Worm (Caenorhabditis elegans) whole organism, L4 larva: Measurements from ENCODE around the gene nlp-29.

Experiments used
- ama-1 ChIP-seq: fragments of 150-350 bp; optimal IDR thresholded peaks from 2 replicates; lab custom pipeline; 2014; ENCODE audit warnings: inconsistent platforms, mixed read lengths
- ceh-82 ChIP-seq: sonication (generic microtip); optimal IDR thresholded peaks from 2 replicates; lab custom pipeline; 2017; ENCODE audit warnings: missing biosample characterization, missing genetic modification characterization
- egl-27 ChIP-seq: sonication (generic microtip); optimal IDR thresholded peaks from 3 replicates; lab custom pipeline; 2017; ENCODE audit warnings: missing biosample characterization, missing genetic modification reagents, missing genetic modification characterization
- fkh-10 ChIP-seq: fragments of 150-350 bp; optimal IDR thresholded peaks from 2 replicates; lab custom pipeline; 2014; ENCODE audit warnings: missing biosample characterization, missing genetic modification reagents, missing genetic modification characterization
- mep-1 ChIP-seq: fragments of 150-350 bp; sonication (generic microtip); optimal IDR thresholded peaks from 3 replicates; lab custom pipeline; 2014; ENCODE audit warnings: missing biosample characterization, missing genetic modification characterization
- nhr-76 ChIP-seq: fragments of 150-350 bp; optimal IDR thresholded peaks from 2 replicates; lab custom pipeline; 2014; ENCODE audit warnings: missing biosample characterization, missing genetic modification characterization
- php-3 ChIP-seq: fragments of 200-800 bp; sonication (Bioruptor generic); IDR thresholded peaks from 2 replicates; pipeline ENCODE4 v1.3.6; 2022; ENCODE audit warnings: missing genetic modification reagents, missing genetic modification characterization, missing compliant biosample characterization
- skn-1 ChIP-seq: fragments of 150-350 bp; optimal IDR thresholded peaks from 2 replicates; lab custom pipeline; 2014; ENCODE audit warnings: missing biosample characterization, missing genetic modification characterization
- unc-62 ChIP-seq, 3 experiments: fragments of 150-350 bp in 1 of 3; sonication (generic microtip); optimal IDR thresholded peaks in 2 of 3; peaks in 1 of 3; 1 replicate in 1 of 3; 2 replicates in 2 of 3; lab custom pipeline; 2014 to 2017; ENCODE audit warnings: missing biosample characterization in 3 of 3, missing genetic modification characterization in 3 of 3, missing genetic modification reagents in 3 of 3, missing genotype in 1 of 3
- zag-1 ChIP-seq: fragments of 150-350 bp; optimal IDR thresholded peaks from 2 replicates; lab custom pipeline; 2014; ENCODE audit warnings: missing biosample characterization, missing genetic modification characterization
- zfp-2 ChIP-seq: sonication (generic microtip); optimal IDR thresholded peaks from 2 replicates; lab custom pipeline; 2016; ENCODE audit warnings: mild to moderate bottlenecking, missing genetic modification characterization, missing compliant biosample characterization
- zfp-3 ChIP-seq: fragments of 200-800 bp; sonication (Bioruptor generic); conservative IDR thresholded peaks from 2 replicates; pipeline ENCODE4 v1.3.6; 2022; ENCODE audit warnings: missing genetic modification reagents, missing genetic modification characterization, missing compliant biosample characterization
- zip-2 ChIP-seq: fragments of 150-350 bp; optimal IDR thresholded peaks from 2 replicates; lab custom pipeline; 2014; ENCODE audit warnings: missing biosample characterization, missing genetic modification characterization
- ztf-11 ChIP-seq: fragments of 150-350 bp; optimal IDR thresholded peaks from 2 replicates; lab custom pipeline; 2014; ENCODE audit warnings: missing biosample characterization, missing genetic modification characterization

ce11 chrV:4004577-4004976 is 20.4 kb downstream of the nlp-29 start:
- TF ChIP-seq ztf-11 (tag; lab: Kevin White, UChicago), result no peak
- TF ChIP-seq ama-1 (lab: Kevin White, UChicago), result no peak
- no peak for TF ChIP-seq zfp-2
- no peak for TF ChIP-seq mep-1 (tag; lab: Kevin White, UChicago)
- TF ChIP-seq unc-62 (GFP tag; optimal IDR thresholded peaks at IDR 0.05 in 1 of 2; lab: Kevin White, UChicago), result no peak
- TF ChIP-seq unc-62 (tag; optimal IDR thresholded peaks at IDR 0.05; lab: Kevin White, UChicago), result no peak
- no peak for TF ChIP-seq fkh-10
- no peak for TF ChIP-seq php-3 (GFP tag; lab: Robert Waterston, UW)
- TF ChIP-seq nhr-76 (tag; lab: Kevin White, UChicago), result no peak
- no peak for TF ChIP-seq zfp-3 (GFP tag; lab: Robert Waterston, UW)
- TF ChIP-seq zip-2, result no peak
- no peak for TF ChIP-seq egl-27 (tag; lab: Kevin White, UChicago)
- TF ChIP-seq zag-1, result no peak
- no peak for TF ChIP-seq skn-1 (tag; lab: Kevin White, UChicago)
- no peak for TF ChIP-seq ceh-82 (tag; lab: Kevin White, UChicago)
